Worm (Caenorhabditis elegans) whole organism, midembryonic: ENCODE data around the gene Y39A1A.18.

Experiments used
- T22C8.4 ChIP-seq: fragments of 200-800 bp; sonication (Bioruptor generic); IDR thresholded peaks from 2 replicates; pipeline ENCODE4 v1.3.6; 2022; ENCODE audit warnings: missing genetic modification characterization, missing compliant biosample characterization
- cog-1 ChIP-seq: sonication (generic microtip); optimal IDR thresholded peaks from 2 replicates; lab custom pipeline; 2016; ENCODE audit warnings: missing genetic modification characterization, missing compliant biosample characterization
- flt-1 ChIP-seq: fragments of 200-800 bp; sonication (Bioruptor generic); IDR thresholded peaks from 2 replicates; pipeline ENCODE4 v1.3.6; 2022; ENCODE audit warnings: missing genetic modification characterization, missing compliant biosample characterization
- klf-2 ChIP-seq: fragments of 200-800 bp; sonication (Bioruptor generic); conservative IDR thresholded peaks from 2 replicates; pipeline ENCODE4 v1.3.6; 2022; ENCODE audit warnings: missing genetic modification reagents, missing genetic modification characterization, missing compliant biosample characterization
- med-1 ChIP-seq: sonication (generic microtip); optimal IDR thresholded peaks from 2 replicates; lab custom pipeline; 2017; ENCODE audit warnings: missing genetic modification characterization, mild to moderate bottlenecking, missing compliant biosample characterization, antibody characterized with exemption, missing genetic modification reagents; ENCODE audit not compliant: insufficient read depth
- ref-1 ChIP-seq: fragments of 200-800 bp; sonication (Bioruptor generic); conservative IDR thresholded peaks from 2 replicates; pipeline ENCODE4 v1.3.6; 2022; ENCODE audit warnings: missing genetic modification reagents, missing genetic modification characterization, missing compliant biosample characterization
- ztf-23 ChIP-seq: fragments of 200-800 bp; sonication (Bioruptor generic); IDR thresholded peaks from 2 replicates; pipeline ENCODE4 v1.3.6; 2022; ENCODE audit warnings: missing genetic modification reagents, missing genetic modification characterization, missing compliant biosample characterization
- ztf-29 ChIP-seq: fragments of 200-800 bp; sonication (Bioruptor generic); IDR thresholded peaks from 2 replicates; pipeline ENCODE4 v1.3.6; 2022; ENCODE audit warnings: missing genetic modification reagents, missing genetic modification characterization, missing compliant biosample characterization

DNA sequence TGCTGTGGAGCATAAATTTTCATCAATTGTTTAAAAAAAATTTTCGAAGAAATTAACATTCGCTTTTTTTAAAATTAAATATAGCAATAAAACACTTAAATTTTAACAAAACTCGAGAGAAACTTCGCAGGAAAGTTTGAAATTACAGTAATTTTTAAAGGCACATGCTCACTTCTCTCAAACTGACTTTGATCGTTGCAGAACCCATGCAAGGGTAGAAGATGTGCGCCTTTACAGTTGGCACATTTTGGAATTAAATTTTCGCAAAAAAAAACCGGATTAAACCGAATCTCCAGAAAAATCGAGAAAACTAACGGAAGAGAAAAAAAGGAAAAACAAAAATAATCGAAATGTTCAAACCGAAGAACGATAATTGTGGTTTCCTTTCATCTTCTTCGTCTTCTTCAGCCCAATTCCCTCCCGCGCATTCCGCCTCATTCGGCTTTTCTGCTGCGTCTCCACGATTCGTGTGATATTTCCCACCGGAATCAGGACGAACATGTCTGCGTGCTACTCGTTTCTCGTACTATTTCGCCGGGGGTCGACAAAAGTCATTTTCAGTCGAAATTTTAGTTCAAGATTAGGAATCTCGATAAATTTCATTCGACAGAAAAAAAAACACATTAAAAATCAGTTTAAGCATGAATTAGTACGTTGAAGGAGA lies 42.2 kb upstream of the Y39A1A.18 start:
- no peak for TF ChIP-seq cog-1 (tag; lab: Kevin White, UChicago)
- TF ChIP-seq flt-1 (GFP tag; lab: Robert Waterston, UW) = no peak
- TF ChIP-seq med-1 (GFP tag; lab: Kevin White, UChicago) = no peak
- no peak for TF ChIP-seq T22C8.4 (GFP tag; lab: Robert Waterston, UW)
- TF ChIP-seq ztf-23 (GFP tag; lab: Robert Waterston, UW) = no peak
- no peak for TF ChIP-seq ref-1
- TF ChIP-seq klf-2 (GFP tag; lab: Robert Waterston, UW) = no peak
- no peak for TF ChIP-seq ztf-29 (GFP tag; lab: Robert Waterston, UW)
